Fruit fly (Drosophila melanogaster) whole organism, prepupa: ENCODE results near the gene numb.

Experiments
- Blimp-1 ChIP-seq: fragments of 200-800 bp; sonication (Bioruptor generic); optimal IDR thresholded peaks from 3 replicates; lab custom pipeline; 2017; ENCODE audit warnings: missing biosample characterization, missing genetic modification characterization, mild to moderate bottlenecking, moderate library complexity, missing genetic modification reagents
- CG10631 ChIP-seq: fragments of 200-800 bp; sonication (Bioruptor generic); optimal IDR thresholded peaks from 2 replicates; lab custom pipeline; 2016; ENCODE audit warnings: missing biosample characterization, missing genetic modification characterization
- CG10669 ChIP-seq: fragments of 200-800 bp; sonication (Bioruptor generic); optimal IDR thresholded peaks from 3 replicates; lab custom pipeline; 2018; ENCODE audit warnings: missing biosample characterization, mild to moderate bottlenecking, missing genetic modification characterization, moderate library complexity
- CG11294 ChIP-seq: fragments of 200-800 bp; sonication (Bioruptor generic); IDR thresholded peaks from 2 replicates; pipeline ENCODE4 v1.3.6; 2022; ENCODE audit warnings: missing biosample characterization, missing genetic modification characterization
- CG11762 ChIP-seq: fragments of 200-800 bp; sonication (Bioruptor generic); optimal IDR thresholded peaks from 3 replicates; lab custom pipeline; 2016; ENCODE audit warnings: missing biosample characterization, missing genetic modification characterization; ENCODE audit not compliant: insufficient read depth
- CG11902 ChIP-seq: fragments of 200-800 bp; sonication (Bioruptor generic); optimal IDR thresholded peaks from 3 replicates; lab custom pipeline; 2016; ENCODE audit warnings: missing biosample characterization, missing genetic modification characterization
- CG15336 ChIP-seq: fragments of 200-800 bp; sonication (Bioruptor generic); IDR thresholded peaks from 2 replicates; pipeline ENCODE4 v1.3.6; 2022; ENCODE audit warnings: missing biosample characterization, missing genetic modification characterization
- CG1621 ChIP-seq: fragments of 200-800 bp; sonication (Bioruptor generic); optimal IDR thresholded peaks from 3 replicates; lab custom pipeline; 2018; ENCODE audit warnings: missing biosample characterization, mild to moderate bottlenecking, missing genetic modification characterization
- CG16779 ChIP-seq: fragments of 200-800 bp; sonication (Bioruptor generic); optimal IDR thresholded peaks from 3 replicates; lab custom pipeline; 2017; ENCODE audit warnings: missing biosample characterization, mild to moderate bottlenecking, missing genetic modification characterization
- CG3032 ChIP-seq: fragments of 200-800 bp; optimal IDR thresholded peaks from 2 replicates; lab custom pipeline; 2019; ENCODE audit warnings: missing biosample characterization, mild to moderate bottlenecking, missing genetic modification characterization, moderate library complexity
- CG31627 ChIP-seq: fragments of 200-800 bp; sonication (Bioruptor generic); optimal IDR thresholded peaks from 3 replicates; lab custom pipeline; 2016; ENCODE audit warnings: missing biosample characterization, missing genetic modification characterization
- CG32006 ChIP-seq: fragments of 200-800 bp; sonication (Bioruptor generic); optimal IDR thresholded peaks from 3 replicates; lab custom pipeline; 2017; ENCODE audit warnings: missing biosample characterization, mild to moderate bottlenecking, missing genetic modification characterization
- CG34406 ChIP-seq: fragments of 200-800 bp; sonication (Bioruptor generic); optimal IDR thresholded peaks from 3 replicates; lab custom pipeline; 2016; ENCODE audit warnings: missing biosample characterization, missing genetic modification characterization
- CG3919 ChIP-seq: fragments of 200-800 bp; sonication (Bioruptor generic); optimal IDR thresholded peaks from 3 replicates; lab custom pipeline; 2016; ENCODE audit warnings: missing biosample characterization, missing genetic modification characterization
- CG4318 ChIP-seq: fragments of 200-800 bp; sonication (Bioruptor generic); optimal IDR thresholded peaks from 3 replicates; lab custom pipeline; 2017; ENCODE audit warnings: missing biosample characterization, mild to moderate bottlenecking, missing genetic modification characterization
- CG6792 ChIP-seq: fragments of 200-800 bp; sonication (Bioruptor generic); optimal IDR thresholded peaks from 3 replicates; lab custom pipeline; 2016; ENCODE audit warnings: missing biosample characterization, missing genetic modification characterization
- CG6808 ChIP-seq: fragments of 200-800 bp; sonication (Bioruptor generic); optimal IDR thresholded peaks from 3 replicates; lab custom pipeline; 2017; ENCODE audit warnings: missing biosample characterization, missing genetic modification characterization, mild to moderate bottlenecking, moderate library complexity, missing genetic modification reagents
- CG8319 ChIP-seq: fragments of 200-800 bp; sonication (Bioruptor generic); optimal IDR thresholded peaks from 3 replicates; lab custom pipeline; 2016; ENCODE audit warnings: missing biosample characterization, missing genetic modification characterization
- CG8632 ChIP-seq: fragments of 200-800 bp; sonication (Bioruptor generic); optimal IDR thresholded peaks from 3 replicates; lab custom pipeline; 2016; ENCODE audit warnings: missing biosample characterization, missing genetic modification characterization
- CG9139 ChIP-seq: fragments of 200-800 bp; sonication (Bioruptor generic); optimal IDR thresholded peaks from 3 replicates; lab custom pipeline; 2017; ENCODE audit warnings: missing biosample characterization, mild to moderate bottlenecking, missing genetic modification characterization
- Eip75B ChIP-seq: fragments of 200-800 bp; sonication (Bioruptor generic); optimal IDR thresholded peaks from 3 replicates; lab custom pipeline; 2016; ENCODE audit warnings: missing biosample characterization, missing genetic modification characterization
- Eip78C ChIP-seq: fragments of 200-800 bp; sonication (Bioruptor generic); peaks from one replicate; lab custom pipeline; 2016; ENCODE audit warnings: missing biosample characterization, missing genetic modification characterization
- Eip93F ChIP-seq: fragments of 200-800 bp; sonication (Bioruptor generic); optimal IDR thresholded peaks from 2 replicates; lab custom pipeline; 2016; ENCODE audit warnings: missing biosample characterization, mild to moderate bottlenecking, missing genetic modification characterization
- Ets21C ChIP-seq: fragments of 200-800 bp; sonication (Bioruptor generic); optimal IDR thresholded peaks from 3 replicates; lab custom pipeline; 2016; ENCODE audit warnings: missing biosample characterization, missing genetic modification characterization
- Hr38 ChIP-seq: sonication (Bioruptor generic); optimal IDR thresholded peaks from 2 replicates; lab custom pipeline; 2016; ENCODE audit warnings: missing biosample characterization, missing genetic modification characterization
- Hr39 ChIP-seq: fragments of 200-800 bp; sonication (Bioruptor generic); optimal IDR thresholded peaks from 2 replicates; lab custom pipeline; 2016; ENCODE audit warnings: missing biosample characterization, missing genetic modification characterization
- Hr4 ChIP-seq: fragments of 200-800 bp; sonication (Bioruptor generic); optimal IDR thresholded peaks from 3 replicates; lab custom pipeline; 2016; ENCODE audit warnings: missing biosample characterization, missing genetic modification characterization
- Met ChIP-seq: fragments of 200-800 bp; sonication (Bioruptor generic); optimal IDR thresholded peaks from 3 replicates; lab custom pipeline; 2016; ENCODE audit warnings: missing biosample characterization, missing genetic modification characterization
- OdsH ChIP-seq: fragments of 200-800 bp; sonication (Bioruptor generic); optimal IDR thresholded peaks from 3 replicates; lab custom pipeline; 2016; ENCODE audit warnings: missing biosample characterization, missing genetic modification characterization
- Smox ChIP-seq: fragments of 200-800 bp; sonication (Bioruptor generic); optimal IDR thresholded peaks from 3 replicates; lab custom pipeline; 2016; ENCODE audit warnings: missing biosample characterization, missing genetic modification characterization
- Sox102F ChIP-seq: fragments of 200-800 bp; sonication (Bioruptor generic); optimal IDR thresholded peaks from 2 replicates; lab custom pipeline; 2016; ENCODE audit warnings: missing biosample characterization, mild to moderate bottlenecking, missing genetic modification characterization
- Sox14 ChIP-seq: fragments of 200-800 bp; sonication (Bioruptor generic); optimal IDR thresholded peaks from 3 replicates; lab custom pipeline; 2016; ENCODE audit warnings: missing biosample characterization, missing genetic modification characterization
- Sox15 ChIP-seq: fragments of 200-800 bp; sonication (Bioruptor generic); optimal IDR thresholded peaks from 3 replicates; lab custom pipeline; 2016; ENCODE audit warnings: missing biosample characterization, missing genetic modification characterization
- achi ChIP-seq: fragments of 200-800 bp; sonication (Bioruptor generic); optimal IDR thresholded peaks from 3 replicates; lab custom pipeline; 2016; ENCODE audit warnings: missing biosample characterization, missing genetic modification characterization
- acj6 ChIP-seq: fragments of 200-800 bp; sonication (Bioruptor generic); optimal IDR thresholded peaks from 3 replicates; lab custom pipeline; 2016; ENCODE audit warnings: missing biosample characterization, missing genetic modification characterization
- cyc ChIP-seq: fragments of 200-800 bp; sonication (Bioruptor generic); optimal IDR thresholded peaks from 3 replicates; lab custom pipeline; 2016; ENCODE audit warnings: missing biosample characterization, missing genetic modification characterization
- dac ChIP-seq: fragments of 200-800 bp; sonication (Bioruptor generic); optimal IDR thresholded peaks from 2 replicates; lab custom pipeline; 2017; ENCODE audit warnings: missing biosample characterization, mild to moderate bottlenecking, missing genetic modification characterization
- dsx ChIP-seq: fragments of 200-800 bp; optimal IDR thresholded peaks from 3 replicates; lab custom pipeline; 2019; ENCODE audit warnings: missing biosample characterization, mild to moderate bottlenecking, missing genetic modification characterization, moderate library complexity; ENCODE audit not compliant: poor library complexity, severe bottlenecking
- eg ChIP-seq: fragments of 200-800 bp; sonication (Bioruptor generic); IDR thresholded peaks from 3 replicates; pipeline ENCODE4 v1.3.6; 2022; ENCODE audit warnings: missing biosample characterization, missing genetic modification characterization
- esn ChIP-seq: fragments of 200-800 bp; sonication (Bioruptor generic); optimal IDR thresholded peaks from 2 replicates; lab custom pipeline; 2016; ENCODE audit warnings: missing biosample characterization, mild to moderate bottlenecking, missing genetic modification characterization, moderate library complexity
- fd59A ChIP-seq: fragments of 200-800 bp; sonication (Bioruptor generic); optimal IDR thresholded peaks from 2 replicates; lab custom pipeline; 2017; ENCODE audit warnings: missing biosample characterization, mild to moderate bottlenecking, missing genetic modification characterization, missing genetic modification reagents
- fd85E ChIP-seq: fragments of 200-800 bp; sonication (Bioruptor generic); optimal IDR thresholded peaks from 3 replicates; lab custom pipeline; 2016; ENCODE audit warnings: missing biosample characterization, missing genetic modification characterization
- fkh ChIP-seq: fragments of 200-800 bp; sonication (Bioruptor generic); optimal IDR thresholded peaks from 3 replicates; lab custom pipeline; 2017; ENCODE audit warnings: missing biosample characterization, mild to moderate bottlenecking, missing genetic modification characterization, moderate library complexity
- lz ChIP-seq: fragments of 200-800 bp; sonication (Bioruptor generic); optimal IDR thresholded peaks from 3 replicates; lab custom pipeline; 2016; ENCODE audit warnings: missing biosample characterization, missing genetic modification characterization
- net ChIP-seq: fragments of 200-800 bp; sonication (Bioruptor generic); optimal IDR thresholded peaks from 3 replicates; lab custom pipeline; 2016; ENCODE audit warnings: missing biosample characterization, missing genetic modification characterization
- pdm3 ChIP-seq: fragments of 200-800 bp; sonication (Bioruptor generic); optimal IDR thresholded peaks from 3 replicates; lab custom pipeline; 2016; ENCODE audit warnings: missing biosample characterization, missing genetic modification characterization
- salr ChIP-seq, 2 experiments: fragments of 200-800 bp; sonication (Bioruptor generic); optimal IDR thresholded peaks; 3 replicates each; lab custom pipeline; 2016 to 2018; ENCODE audit warnings: missing biosample characterization in 2 of 2, missing genetic modification characterization in 2 of 2, mild to moderate bottlenecking in 1 of 2
- spab ChIP-seq: fragments of 200-800 bp; sonication (Bioruptor generic); optimal IDR thresholded peaks from 2 replicates; lab custom pipeline; 2017; ENCODE audit warnings: missing biosample characterization, mild to moderate bottlenecking, missing genetic modification characterization, missing genetic modification reagents
- ss ChIP-seq, 2 experiments: fragments of 200-800 bp; sonication (Bioruptor generic); optimal IDR thresholded peaks; 2 replicates in 1 of 2; 3 replicates in 1 of 2; lab custom pipeline; 2017 to 2018; ENCODE audit warnings: mild to moderate bottlenecking in 2 of 2, missing biosample characterization in 2 of 2, missing genetic modification characterization in 2 of 2, moderate library complexity in 1 of 2
- svp ChIP-seq: fragments of 200-800 bp; sonication (Bioruptor generic); peaks from one replicate; lab custom pipeline; 2016; ENCODE audit warnings: missing biosample characterization, missing genetic modification characterization
- topi ChIP-seq: fragments of 200-800 bp; sonication (Bioruptor generic); optimal IDR thresholded peaks from 3 replicates; lab custom pipeline; 2016; ENCODE audit warnings: missing biosample characterization, missing genetic modification characterization
- vri ChIP-seq: fragments of 200-800 bp; sonication (Bioruptor generic); optimal IDR thresholded peaks from 3 replicates; lab custom pipeline; 2016; ENCODE audit warnings: missing biosample characterization, mild to moderate bottlenecking, missing genetic modification characterization

numb gene

DNA sequence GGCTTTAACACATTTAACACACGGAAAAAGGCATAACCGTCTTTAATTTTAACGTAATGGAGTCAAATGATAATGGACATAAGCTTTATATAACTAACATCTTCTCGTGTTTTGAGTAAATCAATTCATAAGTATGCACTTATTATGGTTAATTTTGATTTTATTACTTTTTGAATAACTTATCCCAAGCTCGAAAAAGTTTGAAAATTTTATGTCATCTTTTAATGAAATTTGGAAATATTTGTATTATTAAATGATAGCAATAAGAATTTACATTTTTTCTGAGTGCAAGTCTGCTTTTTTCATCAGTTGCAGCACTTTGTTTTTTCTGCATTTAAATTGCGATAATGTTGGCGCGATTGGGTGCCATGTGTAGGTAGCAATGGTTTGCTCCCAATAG, 10.5 kb downstream of the numb start:
- TF ChIP-seq svp (GFP tag; lab: Kevin White, UChicago) (peak; percentile 70), fd59A (GFP tag; lab: Kevin White, UChicago) (peak; percentile 36), CG16779 (tag; lab: Kevin White, UChicago) (no peak), Blimp-1 (GFP tag; lab: Kevin White, UChicago) (no peak), Eip93F (GFP tag; lab: Kevin White, UChicago) (no peak), Eip75B (GFP tag; lab: Kevin White, UChicago) (peak; percentile 57), Met (GFP tag; lab: Kevin White, UChicago) (peak; percentile 70), CG34406 (peak; percentile 62), Sox14 (GFP tag; lab: Kevin White, UChicago) (peak; percentile 51), CG32006 (GFP tag; lab: Kevin White, UChicago) (peak; percentile 72), Sox15 (GFP tag; lab: Kevin White, UChicago) (peak; percentile 38), CG10631 (peak; percentile 68), Hr39 (peak; percentile 33), lz (GFP tag; lab: Kevin White, UChicago) (peak; percentile 50), dsx (GFP tag; lab: Kevin White, UChicago) (peak; percentile 54), salr (GFP tag; optimal IDR thresholded peaks at IDR 0.05; lab: Kevin White, UChicago) (peak in 1 of 2 experiments; percentile 69), CG10669 (GFP tag; lab: Kevin White, UChicago) (peak; percentile 55), CG31627 (peak; percentile 42), fd85E (GFP tag; lab: Kevin White, UChicago) (no peak), acj6 (GFP tag; lab: Kevin White, UChicago) (peak; percentile 70), CG8319 (peak; percentile 13), OdsH (GFP tag; lab: Kevin White, UChicago) (peak; percentile 72), vri (GFP tag; lab: Kevin White, UChicago) (no peak), ss (GFP tag; optimal IDR thresholded peaks at IDR 0.05; lab: Kevin White, UChicago) (peak; percentile 10 to 41), Smox (GFP tag; lab: Kevin White, UChicago) (peak; percentile 48), cyc (GFP tag; lab: Kevin White, UChicago) (peak; percentile 32), spab (GFP tag; lab: Kevin White, UChicago) (peak; percentile 50), Hr4 (GFP tag; lab: Kevin White, UChicago) (peak; percentile 59), pdm3 (GFP tag; lab: Kevin White, UChicago) (peak; percentile 71), CG11902 (no peak), Sox102F (GFP tag; lab: Kevin White, UChicago) (peak; percentile 42), CG11762 (GFP tag; lab: Kevin White, UChicago) (peak; percentile 28), topi (GFP tag; lab: Kevin White, UChicago) (peak; percentile 53), CG8632 (GFP tag; lab: Kevin White, UChicago) (peak; percentile 48), dac (GFP tag; lab: Kevin White, UChicago) (peak; percentile 3), CG9139 (no peak), net (GFP tag; lab: Kevin White, UChicago) (peak; percentile 54), CG1621 (tag; lab: Kevin White, UChicago) (peak; percentile 19), CG3919 (GFP tag; lab: Kevin White, UChicago) (peak; percentile 70), eg (GFP tag; lab: Robert Waterston, UW) (peak; percentile 82), CG6808 (peak; percentile 45), CG6792 (peak; percentile 39), achi (GFP tag; lab: Kevin White, UChicago) (peak; percentile 71), CG15336 (GFP tag; lab: Robert Waterston, UW) (peak; percentile 78), Hr38 (no peak), CG11294 (GFP tag; lab: Robert Waterston, UW) (peak; percentile 35; the same call in 1 of the 2 replicates), Eip78C (peak; percentile 91), esn (GFP tag; lab: Kevin White, UChicago) (peak; percentile 74), CG3032 (tag; lab: Kevin White, UChicago) (peak; percentile 53), CG4318 (GFP tag; lab: Kevin White, UChicago) (peak; percentile 48), Ets21C (GFP tag; lab: Kevin White, UChicago) (peak; percentile 20), fkh (GFP tag; lab: Kevin White, UChicago) (no peak)
